Worm (Caenorhabditis elegans) whole organism, L4 larva: ENCODE data around the gene suca-1.

Experiments used
- ceh-28 ChIP-seq: fragments of 150-350 bp; optimal IDR thresholded peaks from 2 replicates; lab custom pipeline; 2014; ENCODE audit warnings: missing biosample characterization, missing genetic modification reagents, missing genetic modification characterization
- dpl-1 ChIP-seq: fragments of 150-350 bp; optimal IDR thresholded peaks from 2 replicates; lab custom pipeline; 2014; ENCODE audit warnings: missing biosample characterization, missing genetic modification reagents, missing genetic modification characterization
- mdl-1 ChIP-seq, 2 experiments: fragments of 150-350 bp in 1 of 2; sonication (generic microtip) in 1 of 2; optimal IDR thresholded peaks; 2 replicates each; lab custom pipeline; 2014 to 2017; ENCODE audit warnings: missing biosample characterization in 2 of 2, missing genetic modification characterization in 2 of 2
- unc-62 ChIP-seq, 3 experiments: fragments of 150-350 bp in 1 of 3; sonication (generic microtip); optimal IDR thresholded peaks in 2 of 3; peaks in 1 of 3; 1 replicate in 1 of 3; 2 replicates in 2 of 3; lab custom pipeline; 2014 to 2017; ENCODE audit warnings: missing biosample characterization in 3 of 3, missing genetic modification characterization in 3 of 3, missing genetic modification reagents in 3 of 3, missing genotype in 1 of 3

- TF ChIP-seq dpl-1 (GFP tag; lab: Kevin White, UChicago) (no peak), ceh-28 (tag; lab: Kevin White, UChicago) (no peak), unc-62 (GFP tag; optimal IDR thresholded peaks at IDR 0.05 in 1 of 2; lab: Kevin White, UChicago) (no peak), unc-62 (tag; optimal IDR thresholded peaks at IDR 0.05; lab: Kevin White, UChicago) (no peak), mdl-1 (tag; optimal IDR thresholded peaks at IDR 0.05; lab: Kevin White, UChicago) (no peak)
Observed at ce11 chrX:10948852-10949251, 48.9 kb upstream of the suca-1 start, which contains the start of gene T21B6.3.
